Worm (Caenorhabditis elegans): ENCODE measurements around the gene srh-279.
A peak's percentile ranks its signal among the peaks of the same experiment; 100 is the strongest.

Gene srh-279

ce11 chrV:16210257-16211002 lies 18.2 kb downstream of the srh-279 start, which contains the start of gene F11A5.16:
TSS of gene F11A5.16 (plus strand) at chrV:16210952.
- TF ChIP-seq lsl-1 (GFP tag; optimal IDR thresholded peaks at IDR 0.05), result no peak
- no peak for TF ChIP-seq ZK185.1 (tag; optimal IDR thresholded peaks at IDR 0.05; ENCODE audit: poor library complexity, severe bottlenecking)
- TF ChIP-seq mcd-1 (GFP tag; IDR thresholded peaks at IDR 0.05), result no peak
- TF ChIP-seq dpl-1 (GFP tag; optimal IDR thresholded peaks at IDR 0.05), result no peak
- no peak for TF ChIP-seq xnd-1 (tag; optimal IDR thresholded peaks at IDR 0.05)
- peak; percentile 76 for TF ChIP-seq zfh-2 (GFP tag; conservative IDR thresholded peaks at IDR 0.05)
- no peak for TF ChIP-seq attf-5 (GFP tag; optimal IDR thresholded peaks at IDR 0.05)

DNA sequence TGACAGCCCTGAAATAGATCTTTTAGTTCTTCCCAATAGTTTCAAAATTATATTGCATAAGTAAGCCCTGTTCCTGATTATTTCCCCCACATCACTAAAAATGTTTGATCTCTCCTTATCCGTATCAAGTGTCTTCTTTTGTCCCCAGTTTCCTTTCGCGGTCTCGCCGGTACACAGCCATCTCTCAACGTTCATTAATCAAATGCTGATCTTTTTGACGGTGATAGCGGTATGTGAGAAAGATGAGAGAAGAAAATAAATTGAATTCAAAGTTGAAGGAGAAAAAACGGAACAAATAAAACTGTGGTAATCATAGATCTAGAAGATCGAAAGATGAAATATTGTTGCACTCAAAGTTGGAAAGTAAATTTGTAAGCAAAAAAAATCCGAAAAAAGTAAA lies 19.5 kb downstream of the srh-279 start:
- TF ChIP-seq hmg-1.2 (GFP tag; IDR thresholded peaks at IDR 0.05) (no peak), efl-1 (GFP tag; optimal IDR thresholded peaks at IDR 0.05) (no peak), zim-3 (tag; optimal IDR thresholded peaks at IDR 0.05) (no peak), mxl-1 (tag; optimal IDR thresholded peaks at IDR 0.05) (no peak), C06A6.2 (GFP tag; conservative IDR thresholded peaks at IDR 0.05) (no peak), tbp1 (GFP tag; optimal IDR thresholded peaks at IDR 0.05) (no peak), F10E7.11 (tag; optimal IDR thresholded peaks at IDR 0.05) (no peak), nhr-179 (tag; optimal IDR thresholded peaks at IDR 0.05) (no peak), ama-1 (optimal IDR thresholded peaks at IDR 0.05) (no peak), ama-1 (GFP tag; optimal IDR thresholded peaks at IDR 0.05) (no peak), hlh-26 (GFP tag; conservative IDR thresholded peaks at IDR 0.05) (no peak), unc-62 (GFP tag; optimal IDR thresholded peaks at IDR 0.05) (no peak), lin-35 (GFP tag; optimal IDR thresholded peaks at IDR 0.05) (no peak), aptf-3 (GFP tag; IDR thresholded peaks at IDR 0.05) (no peak), him-1 (tag; optimal IDR thresholded peaks at IDR 0.05) (no peak), nfya-1 (tag; optimal IDR thresholded peaks at IDR 0.05; ENCODE audit: borderline replicate concordance, insufficient read depth) (no peak), aptf-2 (GFP tag; conservative IDR thresholded peaks at IDR 0.05) (no peak)

- TF ChIP-seq somi-1 (GFP tag; optimal IDR thresholded peaks at IDR 0.05) (peak; percentile 30), C06A6.2 (GFP tag; conservative IDR thresholded peaks at IDR 0.05) (peak; percentile 58; the same call in 1 of the 2 replicates), hmg-1.2 (GFP tag; IDR thresholded peaks at IDR 0.05) (no peak), nfya-2 (GFP tag; IDR thresholded peaks at IDR 0.05) (no peak), ztf-26 (tag; optimal IDR thresholded peaks at IDR 0.05) (peak; percentile 65)
Measured at ce11 chrV:16213323-16213722, 21.1 kb downstream of the srh-279 start.

ce11 chrV:16214505-16214904 lies 22.3 kb downstream of the srh-279 start, which contains the start of gene F11A5.9:
TSS of gene F11A5.9 (plus strand) at chrV:16214890.
- TF ChIP-seq hmg-1.2 (GFP tag; IDR thresholded peaks at IDR 0.05), result no peak
- TF ChIP-seq lsy-27 (tag; optimal IDR thresholded peaks at IDR 0.05; ENCODE audit: borderline replicate concordance, insufficient read depth), result no peak
- TF ChIP-seq ztf-25 (GFP tag; IDR thresholded peaks at IDR 0.05), result no peak
- TF ChIP-seq snpc-1.1 (tag; optimal IDR thresholded peaks at IDR 0.05; ENCODE audit: insufficient read depth), result no peak
- no peak for TF ChIP-seq madf-10 (tag; optimal IDR thresholded peaks at IDR 0.05)
- no peak for TF ChIP-seq ZK185.1 (tag; optimal IDR thresholded peaks at IDR 0.05; ENCODE audit: poor library complexity, severe bottlenecking)
- TF ChIP-seq madf-3 (GFP tag; IDR thresholded peaks at IDR 0.05), result no peak
- TF ChIP-seq F57A8.1 (GFP tag; optimal IDR thresholded peaks at IDR 0.05), result no peak
- no peak for TF ChIP-seq F55B11.4 (tag; optimal IDR thresholded peaks at IDR 0.05; ENCODE audit: borderline replicate concordance, insufficient read depth)
- TF ChIP-seq lin-54 (GFP tag; optimal IDR thresholded peaks at IDR 0.05), result no peak
- TF ChIP-seq rpc-1 (optimal IDR thresholded peaks at IDR 0.05), result no peak
- TF ChIP-seq rpc-1 (tag; optimal IDR thresholded peaks at IDR 0.05), result no peak
- no peak for TF ChIP-seq B0336.3 (GFP tag; IDR thresholded peaks at IDR 0.05)
